Fruit fly (Drosophila melanogaster): ENCODE data around the gene CG3386.
A peak's percentile ranks its signal among the peaks of the same experiment; 100 is the strongest.

The CG3386 gene

dm6 chr3L:724518-725341 lies 42.5 kb upstream of the CG3386 start (continued):
- peak; percentile 96 for TF ChIP-seq sens-2 (GFP tag; IDR thresholded peaks at IDR 0.05)
- TF ChIP-seq Sry-δ (GFP tag; optimal IDR thresholded peaks at IDR 0.05) = peak; percentile 54
- no peak for TF ChIP-seq Deaf1 (tag; optimal IDR thresholded peaks at IDR 0.05)
- TF ChIP-seq CG11504 (tag; optimal IDR thresholded peaks at IDR 0.05) = peak; percentile 89
- TF ChIP-seq exex (tag; optimal IDR thresholded peaks at IDR 0.05) = no peak
- TF ChIP-seq B-H1 (GFP tag; IDR thresholded peaks at IDR 0.05) = peak; percentile 83
- TF ChIP-seq CG9727 (GFP tag; optimal IDR thresholded peaks at IDR 0.05) = peak; percentile 99
- TF ChIP-seq Dfd (GFP tag; optimal IDR thresholded peaks at IDR 0.05) = no peak
- TF ChIP-seq Chrac-16 (GFP tag; optimal IDR thresholded peaks at IDR 0.05) = peak; percentile 93
- TF ChIP-seq CG9876 (GFP tag; optimal IDR thresholded peaks at IDR 0.05) = peak; percentile 76
- peak; percentile 69 for TF ChIP-seq CG8281 (tag; optimal IDR thresholded peaks at IDR 0.05)
- peak; percentile 88 for TF ChIP-seq p53 (GFP tag; optimal IDR thresholded peaks at IDR 0.05)
- peak; percentile 42 for TF ChIP-seq MESR4 (GFP tag; optimal IDR thresholded peaks at IDR 0.05)
- peak; percentile 71 for TF ChIP-seq CG9817 (tag; optimal IDR thresholded peaks at IDR 0.05)
- TF ChIP-seq CG15696 (tag; optimal IDR thresholded peaks at IDR 0.05) = peak; percentile 98
- TF ChIP-seq CG14441 (GFP tag; IDR thresholded peaks at IDR 0.05) = peak; percentile 87
- TF ChIP-seq Optix (GFP tag; IDR thresholded peaks at IDR 0.05) = peak; percentile 95
- no peak for TF ChIP-seq prd (optimal IDR thresholded peaks at IDR 0.05)
- TF ChIP-seq prd (GFP tag; IDR thresholded peaks at IDR 0.05) = peak; percentile 98
- TF ChIP-seq org-1 (GFP tag; optimal IDR thresholded peaks at IDR 0.05) = peak; percentile 94
- peak; percentile 90 for TF ChIP-seq CG4282 (GFP tag; optimal IDR thresholded peaks at IDR 0.05)
- peak; percentile 79; the same call in 1 of the 2 replicates for TF ChIP-seq aop (GFP tag; IDR thresholded peaks at IDR 0.05)
- peak; percentile 91 for TF ChIP-seq Sox102F (GFP tag; optimal IDR thresholded peaks at IDR 0.05)
- peak; percentile 88 for TF ChIP-seq CG17568 (GFP tag; optimal IDR thresholded peaks at IDR 0.05)
- peak; percentile 86 for TF ChIP-seq CG7987 (GFP tag; optimal IDR thresholded peaks at IDR 0.05)
- TF ChIP-seq CG12219 (GFP tag; optimal IDR thresholded peaks at IDR 0.05) = peak; percentile 88
- TF ChIP-seq HHEX (GFP tag; optimal IDR thresholded peaks at IDR 0.05) = peak; percentile 86
- peak; percentile 90 for TF ChIP-seq tgo (GFP tag; IDR thresholded peaks at IDR 0.05)
- TF ChIP-seq ken (GFP tag; IDR thresholded peaks at IDR 0.05) = peak; percentile 95
- peak; percentile 94 for TF ChIP-seq pum (GFP tag; optimal IDR thresholded peaks at IDR 0.05)
- TF ChIP-seq CG2129 (GFP tag; IDR thresholded peaks at IDR 0.05; ENCODE audit: partially characterized antibody) = no peak
- TF ChIP-seq D19A (tag; optimal IDR thresholded peaks at IDR 0.05) = peak; percentile 93
- peak; percentile 81 for TF ChIP-seq CG6272 (GFP tag; IDR thresholded peaks at IDR 0.05)
- peak; percentile 94 for TF ChIP-seq salm (tag; optimal IDR thresholded peaks at IDR 0.05)
- TF ChIP-seq trh (GFP tag; optimal IDR thresholded peaks at IDR 0.05) = peak; percentile 89
- peak; percentile 80 for TF ChIP-seq CG15073 (GFP tag; optimal IDR thresholded peaks at IDR 0.05)
- TF ChIP-seq fd3F (GFP tag; optimal IDR thresholded peaks at IDR 0.05) = peak; percentile 33
- TF ChIP-seq CG11723 (GFP tag; optimal IDR thresholded peaks at IDR 0.05) = peak; percentile 85
- peak; percentile 91 for TF ChIP-seq gce (GFP tag; IDR thresholded peaks at IDR 0.05)
- no peak for TF ChIP-seq sug (tag; optimal IDR thresholded peaks at IDR 0.05)
- TF ChIP-seq HLHmδ (GFP tag; optimal IDR thresholded peaks at IDR 0.05) = peak; percentile 80
- TF ChIP-seq CG6683 (GFP tag; optimal IDR thresholded peaks at IDR 0.05) = peak; percentile 62
- peak; percentile 84 for TF ChIP-seq TFAM (GFP tag; optimal IDR thresholded peaks at IDR 0.05)
- TF ChIP-seq CG13775 (GFP tag; optimal IDR thresholded peaks at IDR 0.05) = peak; percentile 92
- TF ChIP-seq Fer1 (GFP tag; optimal IDR thresholded peaks at IDR 0.05) = peak; percentile 58
- TF ChIP-seq BtbVII (GFP tag; optimal IDR thresholded peaks at IDR 0.05) = peak; percentile 68
- TF ChIP-seq gsb-n (tag; optimal IDR thresholded peaks at IDR 0.05) = peak; percentile 98
- TF ChIP-seq CG12236 (GFP tag; optimal IDR thresholded peaks at IDR 0.05) = peak; percentile 95
- TF ChIP-seq Eip74EF (GFP tag; optimal IDR thresholded peaks at IDR 0.05) = peak in 1 of 2 experiments; percentile 91
